Fruit fly (Drosophila melanogaster) Kc167 (cell line): ENCODE data around the gene robo2.

Experiments used
- Myc ChIP-seq: fragments of >200 bp; optimal IDR thresholded peaks from 2 replicates; lab custom pipeline; 2017; ENCODE audit warnings: missing external identifiers
- Sin3A ChIP-seq: fragments of >200 bp; optimal IDR thresholded peaks from 2 replicates; lab custom pipeline; 2018; ENCODE audit warnings: missing external identifiers
- h ChIP-seq: fragments of >200 bp; optimal IDR thresholded peaks from 3 replicates; lab custom pipeline; 2018; ENCODE audit warnings: missing external identifiers
- insv ChIP-seq: fragments of >200 bp; optimal IDR thresholded peaks from 3 replicates; lab custom pipeline; 2018; ENCODE audit warnings: missing external identifiers
- psq ChIP-seq: fragments of >200 bp; optimal IDR thresholded peaks from 2 replicates; lab custom pipeline; 2017; ENCODE audit warnings: missing external identifiers
- ttk ChIP-seq: sonication (Bioruptor generic); optimal IDR thresholded peaks from 2 replicates; lab custom pipeline; 2017; ENCODE audit warnings: missing external identifiers

Gene robo2

DNA sequence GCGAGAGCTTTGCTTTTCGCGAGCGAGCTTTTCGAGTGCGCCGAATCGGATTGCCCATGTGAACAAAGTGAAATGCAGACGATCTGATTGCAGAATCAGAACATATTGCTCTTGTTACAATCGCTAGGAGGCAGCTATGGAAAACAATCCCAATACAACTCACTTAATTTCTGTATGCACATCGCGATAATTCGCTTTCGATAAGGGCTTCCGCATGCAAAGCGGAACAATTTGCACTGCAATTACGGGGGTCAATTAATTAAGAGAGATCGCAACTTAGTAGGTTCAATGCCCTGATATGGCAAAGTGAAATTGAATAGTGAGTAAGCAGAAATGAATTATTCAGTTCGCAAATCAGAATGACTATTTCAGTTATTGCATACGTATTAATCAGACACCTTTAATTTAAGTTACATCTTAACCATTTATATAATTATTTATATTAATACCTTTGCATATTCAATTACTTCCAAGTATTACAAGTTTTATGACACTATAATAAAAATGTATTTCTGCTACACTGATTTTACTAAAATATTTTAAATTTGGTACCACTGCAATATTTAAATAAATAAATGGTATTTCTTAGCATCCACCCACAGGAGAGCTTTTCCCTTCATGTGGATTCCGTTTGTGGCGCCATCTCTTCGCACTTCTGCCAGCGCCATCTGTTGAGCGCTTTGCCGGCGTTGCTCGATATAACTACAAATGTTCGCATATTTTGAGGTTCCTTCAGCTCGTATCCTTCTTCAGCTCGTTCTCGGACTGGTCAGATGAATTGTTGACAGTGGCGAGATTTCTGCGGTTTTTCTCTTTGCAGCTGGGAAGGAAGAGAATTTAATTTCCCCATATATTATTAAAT is 58.3 kb downstream of the robo2 start, which contains the start of gene NLaz:
NLaz (minus strand) TSS at position 51 of the 862 bp plus-strand sequence.
- no peak for TF ChIP-seq ttk
- no peak for TF ChIP-seq Myc (lab: Kevin White, UChicago)
- TF ChIP-seq h: no peak
- no peak for TF ChIP-seq Sin3A
- TF ChIP-seq psq: no peak
- no peak for TF ChIP-seq insv (lab: Kevin White, UChicago)

DNA sequence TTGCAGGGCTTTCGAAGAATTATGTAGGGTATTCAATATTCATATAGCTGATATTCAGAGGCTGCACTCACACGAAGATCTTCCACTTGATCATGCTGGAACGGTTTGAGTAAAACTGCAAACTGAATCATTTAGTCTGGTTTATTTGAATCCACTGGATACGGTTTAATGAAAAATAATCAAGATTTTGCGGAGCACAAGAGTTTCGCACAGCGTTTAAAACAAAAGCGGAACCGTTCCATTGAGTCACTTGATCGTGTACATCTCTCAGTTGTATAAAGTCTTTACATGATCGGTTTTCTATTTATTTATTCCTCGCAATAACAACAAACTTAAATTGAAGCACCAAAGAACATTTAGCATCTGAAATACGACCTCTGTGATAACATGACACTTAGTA is 60.6 kb downstream of the robo2 start, which contains the start of gene CG31659:
CG31659 (minus strand) TSS at position 101 of the 400 bp plus-strand sequence.
- no peak for TF ChIP-seq h
- TF ChIP-seq Myc (lab: Kevin White, UChicago): no peak
- TF ChIP-seq insv (lab: Kevin White, UChicago): no peak
- TF ChIP-seq psq: no peak
- TF ChIP-seq ttk: no peak
- no peak for TF ChIP-seq Sin3A

DNA sequence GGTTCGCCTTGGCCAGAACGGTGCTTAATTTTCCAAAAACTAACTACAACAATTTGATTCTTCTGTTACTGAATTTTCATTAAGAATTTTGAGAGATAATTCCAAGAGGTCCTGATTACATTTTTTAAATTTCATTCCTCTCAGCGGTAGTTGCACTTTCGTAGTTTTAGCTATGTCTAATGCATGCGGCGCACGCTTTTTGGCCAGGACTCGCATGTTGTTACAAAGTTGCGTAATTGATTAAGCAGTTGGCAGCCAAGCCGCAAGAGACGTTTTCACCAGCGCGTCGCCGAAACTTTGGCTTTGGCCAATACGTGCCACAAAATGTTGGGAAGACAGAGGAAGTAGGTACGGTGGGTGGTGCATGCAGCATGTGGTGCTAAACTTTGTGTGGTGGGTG is 64.4 kb downstream of the robo2 start, which contains the start of gene CG5565:
CG5565 (minus strand) TSS at position 101 of the 400 bp plus-strand sequence.
- TF ChIP-seq psq (no peak), h (no peak), ttk (no peak), insv (lab: Kevin White, UChicago) (no peak), Sin3A (no peak), Myc (lab: Kevin White, UChicago) (no peak)

DNA sequence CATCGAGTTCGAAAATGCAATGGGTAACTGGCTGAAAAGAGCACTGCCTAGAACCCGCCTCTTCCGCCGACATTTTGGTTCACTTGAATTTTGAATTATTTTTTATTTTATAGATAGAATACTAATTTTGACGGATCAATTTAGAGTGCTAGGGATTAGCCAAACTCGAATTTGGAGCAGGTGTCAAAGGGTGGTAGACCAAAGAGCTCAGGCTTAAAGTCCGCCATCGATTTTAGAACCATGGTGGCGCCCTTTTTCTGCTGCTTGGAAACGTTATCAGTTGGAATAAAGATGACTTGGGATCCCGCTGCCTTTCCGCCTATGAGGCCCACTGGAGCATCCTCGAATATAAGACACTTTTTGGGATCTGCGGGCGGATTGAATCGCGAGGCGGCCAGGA is 65.4 kb downstream of the robo2 start, which contains the start of gene CG31924:
CG31924 (minus strand) TSS at position 101 of the 400 bp plus-strand sequence.
- TF ChIP-seq Myc (lab: Kevin White, UChicago): no peak
- no peak for TF ChIP-seq Sin3A

DNA sequence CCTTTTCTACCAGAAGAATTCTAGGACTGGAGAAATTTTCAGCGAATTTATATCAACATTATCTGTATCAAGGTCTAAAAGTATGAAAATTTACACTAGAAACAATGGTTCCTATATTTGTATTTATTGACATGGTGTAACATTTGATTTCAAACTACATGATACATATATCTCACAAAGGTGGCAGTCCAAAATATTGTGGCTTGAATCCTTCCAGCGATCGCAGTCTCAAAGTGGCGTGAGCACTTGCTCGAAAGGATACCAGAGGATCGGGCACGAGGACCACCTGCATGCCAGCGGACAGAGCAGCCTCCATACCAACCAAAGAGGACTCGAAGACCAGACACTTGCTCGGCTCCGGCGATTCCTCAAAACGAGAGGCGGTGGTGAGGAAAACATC is 66.2 kb downstream of the robo2 start, which contains the start of gene CG5561:
CG5561 (minus strand) TSS at position 101 of the 400 bp plus-strand sequence.
- no peak for TF ChIP-seq Myc (lab: Kevin White, UChicago)
- TF ChIP-seq ttk: no peak
- TF ChIP-seq insv (lab: Kevin White, UChicago): no peak
- TF ChIP-seq Sin3A: no peak
- no peak for TF ChIP-seq h
- TF ChIP-seq psq: no peak

DNA sequence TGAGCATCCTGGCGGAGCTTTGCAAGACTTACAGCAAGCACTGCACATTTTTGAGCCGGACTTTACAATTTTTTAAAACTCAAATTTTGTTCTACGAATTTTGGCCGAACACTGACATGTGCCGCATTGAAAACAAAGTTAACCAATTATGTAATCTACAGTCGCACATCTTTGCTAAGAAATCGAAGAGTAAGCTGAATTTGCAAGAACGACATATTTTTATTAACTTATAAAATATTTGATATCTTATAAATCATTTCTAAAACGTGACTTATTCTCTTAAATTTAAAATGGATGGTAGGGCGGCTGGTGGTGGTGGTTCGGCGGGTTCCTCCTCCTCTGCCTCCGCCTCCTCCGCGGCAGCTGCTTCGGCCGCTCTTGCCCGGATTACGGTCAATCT is 67.5 kb downstream of the robo2 start, which contains the start of gene CG5556:
CG5556 (minus strand) TSS at position 101 of the 400 bp plus-strand sequence.
- TF ChIP-seq Myc (lab: Kevin White, UChicago) (no peak), ttk (no peak), h (no peak), Sin3A (no peak), insv (lab: Kevin White, UChicago) (no peak), psq (no peak)

DNA sequence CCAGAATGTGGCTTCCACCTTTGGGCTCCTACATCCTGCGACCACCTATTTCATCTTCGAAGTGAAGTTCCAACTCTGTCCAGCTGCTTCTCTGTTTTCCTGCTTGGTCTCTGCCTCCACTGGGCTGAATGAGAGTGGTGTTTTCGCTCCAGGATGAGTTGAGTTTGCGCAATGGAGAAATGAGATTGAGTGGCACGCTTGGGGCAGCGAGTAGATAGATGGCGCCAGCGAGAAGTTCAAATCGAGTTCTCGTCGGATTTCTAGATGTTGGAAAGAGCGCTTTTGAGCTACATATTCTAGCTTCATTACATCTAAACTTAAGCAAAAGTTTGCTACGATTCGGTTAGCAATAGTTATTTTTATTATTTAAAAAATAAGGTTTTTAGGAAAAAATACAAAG is 74.2 kb downstream of the robo2 start:
- no peak for TF ChIP-seq ttk
- TF ChIP-seq insv (lab: Kevin White, UChicago): no peak
- no peak for TF ChIP-seq Sin3A

DNA sequence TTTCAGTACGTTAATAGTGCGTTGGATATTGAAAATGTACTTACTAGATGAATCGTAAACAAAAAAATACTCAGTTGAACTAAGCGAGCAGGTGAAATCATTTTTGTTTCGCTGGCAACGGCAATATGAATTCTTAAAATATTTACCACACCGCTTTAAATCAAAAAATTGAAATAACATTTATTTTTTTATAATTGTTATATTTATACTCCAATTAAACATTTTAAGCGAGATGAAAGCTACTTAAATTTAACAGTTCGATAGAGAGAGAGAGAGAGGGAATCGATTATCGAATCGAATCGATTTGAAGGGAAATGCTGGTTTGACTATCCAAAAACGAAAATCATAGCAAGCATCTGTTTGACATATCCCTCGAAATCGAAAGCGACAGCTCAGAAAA is 76.2 kb downstream of the robo2 start, which contains the start of the genes CG33922 and Cdlc2:
CG33922 (minus strand) TSS at position 101 of the 400 bp plus-strand sequence.
Cdlc2 (plus strand) TSS at position 330 of the 400 bp plus-strand sequence.
- TF ChIP-seq ttk (no peak), insv (lab: Kevin White, UChicago) (no peak), Myc (lab: Kevin White, UChicago) (no peak), Sin3A (no peak), psq (no peak), h (no peak)

DNA sequence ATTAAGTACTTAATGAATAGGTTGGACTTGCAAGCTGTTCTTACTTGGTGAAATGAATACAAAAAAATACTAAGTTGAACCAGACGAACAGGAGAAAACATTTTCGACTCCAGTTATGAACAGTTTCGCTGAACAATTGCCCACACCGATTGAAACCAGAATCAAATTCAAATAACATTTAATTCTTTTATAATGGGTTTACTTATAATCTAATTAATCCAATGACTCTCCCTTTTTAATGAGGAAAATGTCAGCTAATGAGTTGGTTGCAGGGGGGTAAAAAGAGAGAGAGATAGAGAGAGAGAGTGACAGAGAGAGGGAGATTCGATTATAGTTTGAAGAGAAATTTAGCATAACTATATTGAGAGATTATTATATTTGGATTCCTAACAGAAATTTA is 78.3 kb downstream of the robo2 start, which contains the start of gene CG33923:
CG33923 (minus strand) TSS at position 101 of the 400 bp plus-strand sequence.
- TF ChIP-seq insv (lab: Kevin White, UChicago): no peak
- TF ChIP-seq Sin3A: no peak
- no peak for TF ChIP-seq psq
- TF ChIP-seq Myc (lab: Kevin White, UChicago): no peak

DNA sequence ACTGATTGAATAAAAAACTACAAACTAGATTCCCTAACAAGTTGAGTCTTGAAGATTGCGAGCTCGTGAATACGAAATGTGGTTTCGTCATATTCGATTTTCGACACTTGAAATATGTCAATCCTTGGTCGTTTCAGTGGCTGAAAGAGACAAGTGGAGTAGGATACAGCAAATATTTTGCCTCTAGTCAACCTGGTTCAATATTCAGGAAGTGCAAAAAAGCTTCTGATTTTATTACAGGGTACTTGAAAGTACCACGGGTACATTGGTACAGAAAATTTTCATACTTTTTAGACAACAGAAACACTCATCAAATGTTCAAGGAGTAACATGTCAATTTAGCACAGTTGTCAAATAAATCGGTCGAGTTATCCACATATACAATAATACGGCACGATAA is 86.4 kb downstream of the robo2 start, which contains the start of gene CG5440:
CG5440 (plus strand) TSS at position 301 of the 400 bp plus-strand sequence.
- no peak for TF ChIP-seq insv (lab: Kevin White, UChicago)
- no peak for TF ChIP-seq ttk
- TF ChIP-seq Myc (lab: Kevin White, UChicago): no peak
- TF ChIP-seq h: no peak
- no peak for TF ChIP-seq Sin3A
- no peak for TF ChIP-seq psq
